Fruit fly (Drosophila melanogaster) whole organism: ENCODE measurements around the gene CG13675.

ENCODE experiments used
- CG8478 ChIP-seq: fragments of >200 bp; optimal IDR thresholded peaks from 2 replicates; lab custom pipeline; 2018; ENCODE audit warnings: inconsistent platforms
- Dll ChIP-seq: fragments of >200 bp; optimal IDR thresholded peaks from 2 replicates; lab custom pipeline; 2017
- pan ChIP-seq: fragments of >200 bp; optimal IDR thresholded peaks from 2 replicates; lab custom pipeline; 2017
- psq ChIP-seq: fragments of >200 bp; optimal IDR thresholded peaks from 2 replicates; lab custom pipeline; 2017
- usp ChIP-seq: fragments of >200 bp; optimal IDR thresholded peaks from 2 replicates; lab custom pipeline; 2017; ENCODE audit warnings: missing biosample characterization, missing genetic modification characterization, mixed read lengths

DNA sequence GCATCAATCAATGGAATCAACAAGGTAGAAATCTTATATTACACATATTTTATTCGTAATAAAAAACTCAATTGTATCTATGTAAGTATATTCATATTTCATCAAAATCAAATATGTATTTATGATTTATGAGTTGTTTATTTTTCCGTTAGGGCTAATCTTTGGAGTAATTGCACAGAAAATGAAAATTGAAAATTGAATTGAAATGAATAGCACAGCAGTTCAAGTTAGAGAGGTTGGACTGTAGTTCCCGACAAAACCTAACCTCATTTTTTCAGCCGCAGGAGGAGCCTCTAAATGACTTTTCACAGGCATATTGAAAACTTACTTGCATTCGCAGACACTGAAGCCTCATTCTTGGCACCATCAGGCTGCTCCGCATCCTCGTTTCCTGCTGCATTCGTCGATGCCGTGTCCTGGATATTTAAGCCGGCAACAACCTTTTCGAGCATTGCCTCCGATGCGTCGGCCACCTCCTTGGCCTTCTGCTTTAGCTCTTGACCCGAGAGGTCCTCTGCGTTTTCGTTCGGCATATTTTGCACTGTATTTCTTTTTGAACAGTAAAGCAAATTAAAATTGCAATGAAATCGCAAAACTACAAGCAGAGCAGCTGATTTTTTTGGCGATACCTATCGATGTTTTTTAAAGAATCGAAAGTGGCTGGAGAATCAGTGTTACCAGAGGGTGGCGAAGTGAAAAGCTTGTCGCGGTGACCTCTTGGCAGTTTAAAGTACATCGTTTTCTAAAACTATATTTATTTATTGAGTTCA, 12.7 kb upstream of the CG13675 start, which contains the start of gene Nmt:
- TF ChIP-seq pan (lab: Kevin White, UChicago), result no peak
- no peak for TF ChIP-seq Dll (lab: Kevin White, UChicago)
- no peak for TF ChIP-seq usp (GFP tag; lab: Kevin White, UChicago)
- TF ChIP-seq psq (lab: Kevin White, UChicago), result no peak
- no peak for TF ChIP-seq CG8478 (lab: Kevin White, UChicago)
